Fruit fly (Drosophila melanogaster) whole organism, wandering third instar larva: Measurements from ENCODE around the gene Atx-1.

Experiments
- Sp1 ChIP-seq: fragments of 200-800 bp; sonication (Bioruptor generic); optimal IDR thresholded peaks from 3 replicates; lab custom pipeline; 2019; ENCODE audit warnings: missing biosample characterization, mild to moderate bottlenecking, missing genetic modification characterization, moderate library complexity
- jim ChIP-seq: fragments of 175-275, 200-325 bp; sonication (Bioruptor generic); optimal IDR thresholded peaks from 2 replicates; lab custom pipeline; 2016; ENCODE audit warnings: missing biosample characterization, mild to moderate bottlenecking, missing genetic modification characterization
- lola ChIP-seq: fragments of >200 bp; optimal IDR thresholded peaks from 2 replicates; lab custom pipeline; 2017; ENCODE audit warnings: missing biosample characterization, missing genetic modification characterization
- woc ChIP-seq: sonication (Bioruptor generic); optimal IDR thresholded peaks from 2 replicates; lab custom pipeline; 2016; ENCODE audit warnings: missing biosample characterization, mild to moderate bottlenecking, missing genetic modification characterization

dm6 chrX:6862521-6863288 lies 39.7 kb downstream of the Atx-1 start:
- TF ChIP-seq jim (GFP tag; lab: Kevin White, UChicago) (no peak), Sp1 (GFP tag; lab: Kevin White, UChicago) (no peak), lola (GFP tag; lab: Kevin White, UChicago) (no peak), woc (GFP tag; lab: Kevin White, UChicago) (no peak)
